Worm (Caenorhabditis elegans) whole organism, mixed stage, embryonic: ENCODE data around the gene nex-3.

ENCODE experiments used
- M03D4.4 ChIP-seq: sonication (generic microtip); optimal IDR thresholded peaks from 2 replicates; lab custom pipeline; 2017; ENCODE audit warnings: mild to moderate bottlenecking, missing genetic modification characterization, missing compliant biosample characterization
- bed-3 ChIP-seq: fragments of 200-800 bp; sonication (Bioruptor generic); optimal IDR thresholded peaks from 3 replicates; lab custom pipeline; 2018; ENCODE audit warnings: mild to moderate bottlenecking, missing genetic modification characterization, moderate library complexity, missing compliant biosample characterization
- blmp-1 ChIP-seq: fragments of 150-350 bp; optimal IDR thresholded peaks from 2 replicates; lab custom pipeline; 2014; ENCODE audit warnings: missing biosample characterization, missing genetic modification characterization
- ceh-39 ChIP-seq: fragments of 150-350 bp; optimal IDR thresholded peaks from 2 replicates; lab custom pipeline; 2014; ENCODE audit warnings: missing biosample characterization, missing genetic modification characterization
- ceh-43 ChIP-seq: fragments of 200-800 bp; sonication (Bioruptor generic); optimal IDR thresholded peaks from 2 replicates; lab custom pipeline; 2018; ENCODE audit warnings: mild to moderate bottlenecking, missing genetic modification characterization, moderate library complexity, missing compliant biosample characterization
- ceh-83 ChIP-seq: fragments of 200-800 bp; sonication (Bioruptor generic); optimal IDR thresholded peaks from 2 replicates; lab custom pipeline; 2018; ENCODE audit warnings: mild to moderate bottlenecking, missing genetic modification characterization, missing compliant biosample characterization
- ces-1 ChIP-seq: fragments of 150-350 bp; optimal IDR thresholded peaks from 2 replicates; lab custom pipeline; 2014; ENCODE audit warnings: missing biosample characterization, missing genetic modification reagents, missing genetic modification characterization
- cnd-1 ChIP-seq: fragments of 200-800 bp; sonication (Bioruptor generic); optimal IDR thresholded peaks from 2 replicates; lab custom pipeline; 2018; ENCODE audit warnings: mild to moderate bottlenecking, missing genetic modification characterization, missing compliant biosample characterization
- drap-1 ChIP-seq: fragments of 200-800 bp; sonication (Bioruptor generic); optimal IDR thresholded peaks from 3 replicates; lab custom pipeline; 2018; ENCODE audit warnings: mild to moderate bottlenecking, missing genetic modification characterization, missing compliant biosample characterization
- elt-1 ChIP-seq: sonication (generic microtip); optimal IDR thresholded peaks from 2 replicates; lab custom pipeline; 2017; ENCODE audit warnings: missing genetic modification characterization, mild to moderate bottlenecking, missing compliant biosample characterization, antibody characterized with exemption, moderate library complexity, borderline replicate concordance; ENCODE audit not compliant: insufficient read depth
- elt-3 ChIP-seq: fragments of 150-350 bp; optimal IDR thresholded peaks from 2 replicates; lab custom pipeline; 2014; ENCODE audit warnings: missing biosample characterization, missing genetic modification characterization
- flh-1 ChIP-seq: fragments of 200-800 bp; sonication (Bioruptor generic); optimal IDR thresholded peaks from 2 replicates; lab custom pipeline; 2018; ENCODE audit warnings: mild to moderate bottlenecking, missing genetic modification characterization, moderate library complexity, missing compliant biosample characterization
- ham-2 ChIP-seq: fragments of 200-800 bp; sonication (Bioruptor generic); optimal IDR thresholded peaks from 2 replicates; lab custom pipeline; 2018; ENCODE audit warnings: mild to moderate bottlenecking, missing genetic modification characterization, missing compliant biosample characterization
- hlh-1 ChIP-seq: fragments of 150-350 bp; optimal IDR thresholded peaks from 2 replicates; lab custom pipeline; 2014; ENCODE audit warnings: missing biosample characterization, missing genetic modification reagents, missing genetic modification characterization
- lin-13 ChIP-seq: fragments of 150-350 bp; optimal IDR thresholded peaks from 2 replicates; lab custom pipeline; 2014; ENCODE audit warnings: missing biosample characterization, missing genetic modification characterization
- lin-32 ChIP-seq: fragments of 200-800 bp; sonication (Bioruptor generic); optimal IDR thresholded peaks from 2 replicates; lab custom pipeline; 2018; ENCODE audit warnings: mild to moderate bottlenecking, missing genetic modification characterization, missing compliant biosample characterization
- lsy-2 ChIP-seq: fragments of 150-350 bp; optimal IDR thresholded peaks from 2 replicates; lab custom pipeline; 2014; ENCODE audit warnings: missing biosample characterization, missing genetic modification characterization
- mab-5 ChIP-seq: fragments of 150-350 bp; optimal IDR thresholded peaks from 2 replicates; lab custom pipeline; 2014; ENCODE audit warnings: missing biosample characterization, missing genetic modification characterization
- mep-1 ChIP-seq: fragments of 150-350 bp; optimal IDR thresholded peaks from 2 replicates; lab custom pipeline; 2017; ENCODE audit warnings: missing biosample characterization, missing genetic modification reagents, missing genetic modification characterization, inconsistent platforms
- mls-2 ChIP-seq: sonication (generic microtip); optimal IDR thresholded peaks from 2 replicates; lab custom pipeline; 2016; ENCODE audit warnings: mild to moderate bottlenecking, missing genetic modification characterization, moderate library complexity, missing compliant biosample characterization
- nhr-12 ChIP-seq: fragments of 150-350 bp; optimal IDR thresholded peaks from 2 replicates; lab custom pipeline; 2014; ENCODE audit warnings: missing biosample characterization, missing genetic modification characterization
- nhr-2 ChIP-seq: fragments of 150-350 bp; optimal IDR thresholded peaks from 2 replicates; lab custom pipeline; 2014; ENCODE audit warnings: missing biosample characterization, missing genetic modification characterization
- nhr-237 ChIP-seq: fragments of 150-350 bp; optimal IDR thresholded peaks from 2 replicates; lab custom pipeline; 2014; ENCODE audit warnings: missing biosample characterization, missing genetic modification characterization
- nhr-28 ChIP-seq: fragments of 150-350 bp; optimal IDR thresholded peaks from 2 replicates; lab custom pipeline; 2014; ENCODE audit warnings: missing biosample characterization, missing genetic modification characterization
- nhr-76 ChIP-seq: sonication (generic microtip); optimal IDR thresholded peaks from 2 replicates; lab custom pipeline; 2017; ENCODE audit warnings: missing biosample characterization, missing genetic modification characterization
- pha-4 ChIP-seq: fragments of 150-350 bp; optimal IDR thresholded peaks from 2 replicates; lab custom pipeline; 2018; ENCODE audit warnings: missing biosample characterization, missing genetic modification reagents, missing genetic modification characterization
- sem-2 ChIP-seq: fragments of 200-800 bp; sonication (Bioruptor generic); optimal IDR thresholded peaks from 2 replicates; lab custom pipeline; 2018; ENCODE audit warnings: mild to moderate bottlenecking, missing genetic modification characterization, missing compliant biosample characterization
- snpc-4 ChIP-seq: fragments of 150-350 bp; optimal IDR thresholded peaks from 2 replicates; lab custom pipeline; 2014; ENCODE audit warnings: missing biosample characterization, missing genetic modification characterization
- sptf-1 ChIP-seq: sonication (generic microtip); optimal IDR thresholded peaks from 2 replicates; lab custom pipeline; 2017; ENCODE audit warnings: mild to moderate bottlenecking, missing genetic modification characterization, moderate library complexity, missing compliant biosample characterization
- tbx-8 ChIP-seq: fragments of 200-800 bp; sonication (Bioruptor generic); optimal IDR thresholded peaks from 2 replicates; lab custom pipeline; 2018; ENCODE audit warnings: mild to moderate bottlenecking, missing genetic modification characterization, moderate library complexity, missing compliant biosample characterization
- unc-120 ChIP-seq: sonication (generic microtip); optimal IDR thresholded peaks from 2 replicates; lab custom pipeline; 2017; ENCODE audit warnings: missing genetic modification characterization, missing compliant biosample characterization; ENCODE audit not compliant: poor library complexity, severe bottlenecking
- unc-39 ChIP-seq: fragments of 150-350 bp; optimal IDR thresholded peaks from 2 replicates; lab custom pipeline; 2014; ENCODE audit warnings: missing biosample characterization, missing genetic modification characterization
- unc-62 ChIP-seq: fragments of 150-350 bp; optimal IDR thresholded peaks from 2 replicates; lab custom pipeline; 2014; ENCODE audit warnings: missing biosample characterization, missing genetic modification reagents, missing genetic modification characterization
- zip-8 ChIP-seq: fragments of 150-350 bp; optimal IDR thresholded peaks from 2 replicates; lab custom pipeline; 2014; ENCODE audit warnings: missing biosample characterization, missing genetic modification characterization
- ztf-11 ChIP-seq: fragments of 150-350 bp; optimal IDR thresholded peaks from 2 replicates; lab custom pipeline; 2014; ENCODE audit warnings: missing biosample characterization, missing genetic modification characterization

nex-3 gene

DNA sequence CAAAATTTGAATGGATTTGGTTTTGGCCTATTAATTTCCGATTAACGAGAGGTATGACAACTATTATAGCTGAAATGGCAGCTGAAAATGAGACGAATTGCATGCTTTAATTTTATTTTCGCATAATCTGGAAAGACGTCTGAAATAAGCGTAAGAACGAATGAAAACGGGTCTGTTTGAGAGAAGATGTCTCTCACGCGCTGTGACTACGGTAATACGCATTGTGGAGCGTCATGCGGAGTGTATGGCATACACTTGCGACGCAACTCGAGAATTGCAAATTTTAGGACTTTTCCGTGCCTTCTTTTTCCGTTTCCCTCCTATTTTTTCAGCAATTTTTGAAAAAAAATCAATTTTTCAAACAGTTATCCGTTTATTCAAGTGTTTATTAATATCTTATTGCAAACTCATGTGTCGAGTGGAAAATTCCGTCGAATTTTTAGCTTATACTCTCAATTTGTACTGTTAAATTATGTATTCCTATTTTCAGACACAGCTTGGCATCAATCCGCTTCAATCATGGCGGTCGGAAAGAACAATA lies 33.6 kb downstream of the nex-3 start, which contains the start of gene rps-1:
rps-1 (plus strand) TSS at position 491 of the 541 bp plus-strand sequence.
- peak; percentile 82 for TF ChIP-seq ces-1
- peak; percentile 89 for TF ChIP-seq ztf-11 (tag; lab: Kevin White, UChicago)
- peak; percentile 34 for TF ChIP-seq lin-32 (GFP tag; lab: Kevin White, UChicago)
- TF ChIP-seq sem-2 (GFP tag; lab: Kevin White, UChicago): peak; percentile 4
- peak; percentile 43 for TF ChIP-seq nhr-2
- TF ChIP-seq bed-3 (GFP tag; lab: Kevin White, UChicago): peak; percentile 73
- peak; percentile 77 for TF ChIP-seq unc-62 (GFP tag; lab: Kevin White, UChicago)
- TF ChIP-seq mep-1 (tag; lab: Kevin White, UChicago): peak; percentile 99
- peak; percentile 77 for TF ChIP-seq unc-120
- TF ChIP-seq zip-8 (tag; lab: Kevin White, UChicago): peak; percentile 22
- peak; percentile 88 for TF ChIP-seq cnd-1 (tag; lab: Kevin White, UChicago)
- TF ChIP-seq blmp-1 (tag; lab: Kevin White, UChicago): no peak
- TF ChIP-seq ceh-83: peak; percentile 60
- peak; percentile 66 for TF ChIP-seq mab-5 (tag; lab: Kevin White, UChicago)
- peak; percentile 71 for TF ChIP-seq mls-2 (tag; lab: Kevin White, UChicago)
- no peak for TF ChIP-seq nhr-76
- TF ChIP-seq nhr-12 (tag; lab: Kevin White, UChicago): peak; percentile 67
- TF ChIP-seq snpc-4: no peak
- peak; percentile 37 for TF ChIP-seq nhr-28 (tag; lab: Kevin White, UChicago)
- peak; percentile 67 for TF ChIP-seq ham-2 (GFP tag; lab: Kevin White, UChicago)
- peak; percentile 100 for TF ChIP-seq lsy-2 (tag; lab: Kevin White, UChicago)
- peak; percentile 66 for TF ChIP-seq elt-3
- peak; percentile 91 for TF ChIP-seq ceh-39
- peak; percentile 100 for TF ChIP-seq pha-4
- peak; percentile 94 for TF ChIP-seq nhr-237
- TF ChIP-seq lin-13 (tag; lab: Kevin White, UChicago): peak; percentile 100
- peak; percentile 85 for TF ChIP-seq M03D4.4 (tag; lab: Kevin White, UChicago)
- TF ChIP-seq flh-1 (GFP tag; lab: Kevin White, UChicago): peak; percentile 34
- TF ChIP-seq sptf-1 (tag; lab: Kevin White, UChicago): peak; percentile 92
- peak; percentile 39 for TF ChIP-seq tbx-8 (GFP tag; lab: Kevin White, UChicago)
- TF ChIP-seq elt-1 (tag; lab: Kevin White, UChicago): no peak
- TF ChIP-seq ceh-43 (GFP tag; lab: Kevin White, UChicago): peak; percentile 74
- peak; percentile 78 for TF ChIP-seq hlh-1
- no peak for TF ChIP-seq unc-39 (tag; lab: Kevin White, UChicago)
- TF ChIP-seq drap-1: peak; percentile 75

DNA sequence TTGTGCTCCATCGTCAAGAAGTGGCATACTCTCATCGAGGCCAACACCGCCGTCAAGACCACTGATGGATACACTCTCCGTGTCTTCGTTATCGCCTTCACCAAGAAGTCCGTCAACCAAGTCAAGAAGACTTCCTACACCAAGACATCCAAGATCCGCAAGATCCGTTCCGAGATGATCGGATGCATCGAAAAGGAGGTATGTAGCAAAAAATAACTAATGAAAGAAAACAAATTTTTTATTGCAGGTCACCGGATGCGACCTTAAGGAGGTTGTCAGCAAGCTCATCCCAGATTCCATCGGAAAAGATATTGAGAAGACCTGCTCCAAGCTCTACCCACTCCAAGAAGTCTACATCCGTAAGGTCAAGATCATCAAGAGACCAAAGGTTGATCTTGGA lies 34.4 kb downstream of the nex-3 start:
- no peak for TF ChIP-seq lsy-2 (tag; lab: Kevin White, UChicago)
- TF ChIP-seq elt-3: no peak
- TF ChIP-seq sptf-1 (tag; lab: Kevin White, UChicago): no peak
- no peak for TF ChIP-seq drap-1
- TF ChIP-seq ceh-43 (GFP tag; lab: Kevin White, UChicago): no peak
- TF ChIP-seq ztf-11 (tag; lab: Kevin White, UChicago): no peak
- TF ChIP-seq ham-2 (GFP tag; lab: Kevin White, UChicago): no peak
- no peak for TF ChIP-seq unc-39 (tag; lab: Kevin White, UChicago)
- TF ChIP-seq bed-3 (GFP tag; lab: Kevin White, UChicago): no peak

DNA sequence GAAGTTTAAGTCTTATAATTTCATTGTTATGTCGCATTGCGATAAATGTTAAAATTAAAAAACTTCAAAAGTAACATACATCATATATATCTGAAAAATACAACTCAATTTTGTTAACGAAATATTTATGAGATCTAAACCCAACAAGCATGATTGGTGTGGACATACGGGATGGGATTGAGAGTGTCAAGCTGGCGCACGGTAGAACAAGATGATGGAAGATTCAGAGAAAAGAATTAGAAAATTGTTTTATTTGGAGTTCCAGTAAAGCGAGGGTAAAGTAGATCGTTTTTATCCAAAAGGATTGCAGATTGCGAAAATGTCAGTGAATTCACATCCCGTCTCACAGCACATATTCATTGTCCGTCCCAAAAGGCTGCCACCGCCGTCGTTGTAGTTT lies 34.9 kb downstream of the nex-3 start:
- TF ChIP-seq unc-39 (tag; lab: Kevin White, UChicago) (no peak), sem-2 (GFP tag; lab: Kevin White, UChicago) (no peak)
- TF ChIP-seq, all 35 proteins: peak for 0

DNA sequence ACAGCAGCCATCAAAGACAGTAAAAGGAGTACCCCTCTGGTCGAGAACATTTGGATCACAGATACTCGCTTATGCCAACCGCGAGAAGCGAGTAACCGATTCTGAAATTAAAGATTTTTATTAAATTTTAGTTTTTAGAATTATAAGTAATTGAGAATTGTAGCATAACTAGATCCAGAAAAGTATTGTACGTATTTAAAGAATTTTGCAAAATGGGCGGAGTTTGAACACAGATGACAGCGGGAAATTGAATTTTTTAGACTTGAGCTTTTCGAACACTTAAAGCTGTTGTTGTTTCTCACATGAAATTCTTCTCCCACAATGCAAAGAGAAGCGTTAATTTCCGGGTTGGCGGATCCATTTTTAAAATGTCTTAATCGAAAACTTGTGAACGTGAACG lies 35.6 kb downstream of the nex-3 start, which contains the start of gene ins-17:
ins-17 (minus strand) TSS at position 101 of the 400 bp plus-strand sequence.
- no peak for TF ChIP-seq ham-2 (GFP tag; lab: Kevin White, UChicago)
- TF ChIP-seq M03D4.4 (tag; lab: Kevin White, UChicago): no peak
- no peak for TF ChIP-seq drap-1
- TF ChIP-seq hlh-1: no peak
- no peak for TF ChIP-seq bed-3 (GFP tag; lab: Kevin White, UChicago)
- no peak for TF ChIP-seq cnd-1 (tag; lab: Kevin White, UChicago)
- TF ChIP-seq mep-1 (tag; lab: Kevin White, UChicago): no peak
- no peak for TF ChIP-seq ceh-39
- no peak for TF ChIP-seq ceh-83
- TF ChIP-seq unc-62 (GFP tag; lab: Kevin White, UChicago): no peak
- no peak for TF ChIP-seq nhr-237
- TF ChIP-seq unc-120: no peak
- TF ChIP-seq sptf-1 (tag; lab: Kevin White, UChicago): no peak
